Fruit fly (Drosophila melanogaster) whole organism, adult: ENCODE measurements around the gene CG4281.

Experiments
- CG11617 ChIP-seq: fragments of 200-800 bp; sonication (Bioruptor generic); optimal IDR thresholded peaks from 2 replicates; lab custom pipeline; 2017; ENCODE audit warnings: mild to moderate bottlenecking, missing biosample characterization, missing genetic modification reagents, missing genetic modification characterization
- CG12768 ChIP-seq: fragments of 200-800 bp; sonication (Bioruptor generic); optimal IDR thresholded peaks from 2 replicates; lab custom pipeline; 2017; ENCODE audit warnings: missing biosample characterization, missing genetic modification characterization, mild to moderate bottlenecking, moderate library complexity, missing genetic modification reagents
- CG14711 ChIP-seq: fragments of 200-800 bp; sonication (Bioruptor generic); optimal IDR thresholded peaks from 2 replicates; lab custom pipeline; 2018; ENCODE audit warnings: missing biosample characterization, mild to moderate bottlenecking, missing genetic modification characterization, moderate library complexity
- CG1620 ChIP-seq: fragments of 200-800 bp; sonication (Bioruptor generic); optimal IDR thresholded peaks from 2 replicates; lab custom pipeline; 2016; ENCODE audit warnings: missing biosample characterization, missing genetic modification characterization
- CG33017 ChIP-seq: fragments of 200-800 bp; sonication (Bioruptor generic); optimal IDR thresholded peaks from 2 replicates; lab custom pipeline; 2018; ENCODE audit warnings: missing biosample characterization, mild to moderate bottlenecking, missing genetic modification characterization, moderate library complexity
- CG5204 ChIP-seq: fragments of 200-800 bp; sonication (Bioruptor generic); optimal IDR thresholded peaks from 2 replicates; lab custom pipeline; 2016; ENCODE audit warnings: missing biosample characterization, missing genetic modification characterization
- CG7045 ChIP-seq: fragments of 200-800 bp; sonication (Bioruptor generic); optimal IDR thresholded peaks from 2 replicates; lab custom pipeline; 2017; ENCODE audit warnings: missing biosample characterization, mild to moderate bottlenecking, missing genetic modification characterization
- CG7101 ChIP-seq: fragments of 200-800 bp; sonication (Bioruptor generic); optimal IDR thresholded peaks from 2 replicates; lab custom pipeline; 2018; ENCODE audit warnings: missing biosample characterization, mild to moderate bottlenecking, missing genetic modification characterization, moderate library complexity
- Clk ChIP-seq: fragments of 200-800 bp; sonication (Bioruptor generic); optimal IDR thresholded peaks from 2 replicates; lab custom pipeline; 2017; ENCODE audit warnings: missing biosample characterization, missing genetic modification characterization
- Crg-1 ChIP-seq: fragments of 200-800 bp; sonication (Bioruptor generic); optimal IDR thresholded peaks from 2 replicates; lab custom pipeline; 2016; ENCODE audit warnings: missing biosample characterization, missing genetic modification characterization
- Hr96 ChIP-seq: fragments of 200-800 bp; sonication (Bioruptor generic); optimal IDR thresholded peaks from 2 replicates; lab custom pipeline; 2016; ENCODE audit warnings: missing biosample characterization, missing genetic modification characterization
- Mnt ChIP-seq: fragments of 200-800 bp; sonication (Bioruptor generic); optimal IDR thresholded peaks from 2 replicates; lab custom pipeline; 2016; ENCODE audit warnings: missing biosample characterization, mild to moderate bottlenecking, missing genetic modification characterization
- bab1 ChIP-seq: fragments of 200-800 bp; sonication (Bioruptor generic); optimal IDR thresholded peaks from 3 replicates; lab custom pipeline; 2019; ENCODE audit warnings: missing biosample characterization, mild to moderate bottlenecking, missing genetic modification characterization, moderate library complexity
- cic ChIP-seq: fragments of 200-800 bp; sonication (Bioruptor generic); optimal IDR thresholded peaks from 2 replicates; lab custom pipeline; 2017; ENCODE audit warnings: missing biosample characterization, mild to moderate bottlenecking, missing genetic modification characterization, moderate library complexity
- cnc ChIP-seq, 2 experiments: fragments of >200 bp; optimal IDR thresholded peaks; 2 replicates each; lab custom pipeline; 2017
- kay ChIP-seq: fragments of 200-800 bp; sonication (Bioruptor generic); peaks from one replicate; lab custom pipeline; 2016; ENCODE audit warnings: missing biosample characterization, missing genetic modification characterization, borderline replicate concordance
- ovo ChIP-seq: fragments of 200-800 bp; sonication (Bioruptor generic); optimal IDR thresholded peaks from 2 replicates; lab custom pipeline; 2016; ENCODE audit warnings: missing biosample characterization, missing genetic modification characterization
- pad ChIP-seq: fragments of 200-800 bp; sonication (Bioruptor generic); optimal IDR thresholded peaks from 3 replicates; lab custom pipeline; 2017; ENCODE audit warnings: missing biosample characterization, missing genetic modification characterization, mild to moderate bottlenecking, moderate library complexity, missing genetic modification reagents
- tj ChIP-seq: fragments of 200-800 bp; sonication (Bioruptor generic); optimal IDR thresholded peaks from 3 replicates; lab custom pipeline; 2017; ENCODE audit warnings: missing biosample characterization, mild to moderate bottlenecking, missing genetic modification characterization, moderate library complexity
- toe ChIP-seq: fragments of 200-800 bp; sonication (Bioruptor generic); optimal IDR thresholded peaks from 2 replicates; lab custom pipeline; 2016; ENCODE audit warnings: missing biosample characterization, missing genetic modification characterization

Gene CG4281

DNA sequence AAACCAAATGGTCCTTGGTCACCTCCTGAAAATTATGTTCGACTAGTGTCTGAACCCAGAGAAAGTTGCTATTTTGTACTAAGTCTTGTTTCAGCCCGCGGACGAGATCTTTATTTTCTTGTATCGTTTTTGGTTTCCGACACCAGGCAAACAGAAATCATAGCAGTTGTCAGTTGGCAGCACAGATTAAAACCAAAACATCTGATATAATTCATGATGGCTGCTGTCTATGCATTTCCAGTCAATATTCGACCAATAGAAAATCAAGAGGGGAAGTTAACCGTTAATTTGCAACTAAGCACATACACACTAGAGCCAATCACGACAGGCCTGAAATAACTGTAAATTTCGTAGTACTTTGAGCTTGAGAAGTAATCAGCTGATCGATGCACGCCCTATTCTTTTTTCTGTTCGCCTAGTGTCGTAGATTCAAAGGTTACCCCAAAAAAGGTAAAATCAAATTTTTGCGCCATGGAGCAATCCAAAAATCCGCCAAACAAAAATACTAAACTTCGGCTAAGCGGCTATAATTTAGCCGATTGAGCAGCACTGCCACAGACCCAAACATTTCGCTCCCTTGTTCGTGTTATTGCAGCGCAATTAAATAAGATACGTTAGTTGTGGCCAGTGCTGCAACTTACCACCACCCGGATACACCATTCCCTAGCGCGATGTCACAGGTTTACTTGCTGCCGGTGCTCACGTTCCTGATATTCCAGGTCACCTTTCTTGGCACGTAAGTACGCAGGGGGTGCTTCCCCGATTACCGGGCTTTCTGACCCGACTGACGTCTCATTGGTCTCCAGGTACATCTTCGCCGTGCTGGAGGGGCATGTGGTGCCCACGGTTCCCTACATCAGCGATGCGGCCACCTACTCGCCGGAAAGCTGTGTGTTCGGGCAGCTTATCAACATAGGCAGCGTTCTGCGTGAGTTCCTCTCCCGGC lies 11.7 kb upstream of the CG4281 start, which contains the start of gene CG4025:
TSS of gene CG4025 (plus strand) at position 555 of the 946 bp plus-strand sequence.
- TF ChIP-seq Mnt (peak; percentile 10), pad (GFP tag; lab: Kevin White, UChicago) (peak; percentile 99), cic (GFP tag; lab: Kevin White, UChicago) (no peak), CG14711 (no peak), ovo (GFP tag; lab: Kevin White, UChicago) (peak; percentile 56)

- TF ChIP-seq cnc (optimal IDR thresholded peaks at IDR 0.05; lab: Kevin White, UChicago) = no peak
- TF ChIP-seq CG11617 (GFP tag; lab: Kevin White, UChicago) = peak; percentile 33
- peak; percentile 79 for TF ChIP-seq bab1
- peak; percentile 14 for TF ChIP-seq tj (GFP tag; lab: Kevin White, UChicago)
- peak; percentile 26 for TF ChIP-seq Mnt
- peak; percentile 68 for TF ChIP-seq ovo (GFP tag; lab: Kevin White, UChicago)
- peak; percentile 55 for TF ChIP-seq CG7101
- peak; percentile 39 for TF ChIP-seq CG14711
- no peak for TF ChIP-seq Clk (GFP tag; lab: Kevin White, UChicago)
These were observed 11.0 kb upstream of the CG4281 start, which contains the start of gene CG4045 for dm6 chrX:2075846-2076377. CG4045 (minus strand) TSS chrX:2075900.

dm6 chrX:2073325-2073724 lies 8.4 kb upstream of the CG4281 start, which contains the start of gene CG4199:
CG4199 (minus strand) TSS chrX:2073483.
- TF ChIP-seq pad (GFP tag; lab: Kevin White, UChicago) = peak; percentile 25
- no peak for TF ChIP-seq CG5204 (GFP tag; lab: Kevin White, UChicago)
- no peak for TF ChIP-seq Crg-1
- no peak for TF ChIP-seq toe (GFP tag; lab: Kevin White, UChicago)
- TF ChIP-seq CG7101 = peak; percentile 52
- no peak for TF ChIP-seq Hr96
- TF ChIP-seq Mnt = peak; percentile 80
- no peak for TF ChIP-seq CG12768 (GFP tag; lab: Kevin White, UChicago)
- TF ChIP-seq CG11617 (GFP tag; lab: Kevin White, UChicago) = peak; percentile 25
- no peak for TF ChIP-seq tj (GFP tag; lab: Kevin White, UChicago)
- TF ChIP-seq CG1620 (GFP tag; lab: Kevin White, UChicago) = peak; percentile 53
- no peak for TF ChIP-seq CG14711
- no peak for TF ChIP-seq cic (GFP tag; lab: Kevin White, UChicago)
- peak; percentile 1 for TF ChIP-seq ovo (GFP tag; lab: Kevin White, UChicago)
- no peak for TF ChIP-seq CG33017
- TF ChIP-seq kay (GFP tag; lab: Kevin White, UChicago) = no peak
- no peak for TF ChIP-seq Clk (GFP tag; lab: Kevin White, UChicago)
- TF ChIP-seq bab1 = peak; percentile 81
- TF ChIP-seq CG7045 (GFP tag; lab: Kevin White, UChicago) = no peak
- no peak for TF ChIP-seq cnc (optimal IDR thresholded peaks at IDR 0.05; lab: Kevin White, UChicago)

DNA sequence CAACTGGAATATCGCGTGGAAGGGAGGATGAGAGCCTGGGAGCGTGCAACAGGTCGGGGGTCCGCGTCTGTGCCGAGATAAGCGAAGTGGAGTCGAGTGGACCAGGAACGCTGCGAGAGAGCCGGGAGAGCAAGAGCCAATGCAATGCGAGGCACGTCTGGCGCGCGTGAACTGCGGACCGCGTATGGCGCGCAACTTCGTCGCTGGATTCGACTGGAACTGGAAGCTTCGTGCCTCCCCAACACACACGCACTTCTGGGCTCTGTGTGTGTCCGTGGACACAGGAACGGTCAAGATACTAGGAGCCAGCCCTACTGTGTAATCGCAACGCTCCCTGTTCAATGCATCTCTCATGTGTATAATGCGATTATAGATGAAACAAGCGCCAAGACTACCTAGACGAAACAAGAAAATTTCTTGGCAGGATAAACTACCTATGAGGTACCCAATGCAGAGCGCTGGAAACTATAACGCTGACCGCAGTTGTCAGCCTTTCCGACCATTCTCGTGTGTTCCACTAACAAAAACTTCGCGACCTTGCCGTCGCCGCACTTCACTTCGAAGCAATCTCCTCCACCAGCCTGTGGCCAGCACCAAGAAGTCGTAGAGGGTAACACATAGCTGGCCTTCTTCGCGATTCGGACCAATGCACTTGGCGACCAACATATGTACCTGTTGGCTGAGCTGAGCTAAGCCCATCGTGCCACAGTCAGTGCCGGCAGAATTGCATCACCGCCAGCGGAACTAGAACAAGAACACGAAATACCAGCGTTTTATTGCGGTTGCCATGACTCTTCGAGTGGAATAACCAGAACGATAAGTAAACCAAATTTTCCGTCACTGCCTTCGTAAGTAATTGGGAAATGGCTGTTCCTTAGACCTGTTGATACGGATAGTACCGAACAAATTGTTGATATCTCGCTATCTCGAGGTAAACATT lies 7.2 kb upstream of the CG4281 start, which contains the start of gene Rtca:
TSS of gene Rtca (plus strand) at position 536 of the 940 bp plus-strand sequence.
- peak; percentile 62 for TF ChIP-seq Hr96
- peak; percentile 19 for TF ChIP-seq tj (GFP tag; lab: Kevin White, UChicago)
- TF ChIP-seq CG1620 (GFP tag; lab: Kevin White, UChicago) = no peak
- TF ChIP-seq CG12768 (GFP tag; lab: Kevin White, UChicago) = peak; percentile 59
- TF ChIP-seq pad (GFP tag; lab: Kevin White, UChicago) = peak; percentile 35
- TF ChIP-seq bab1 = peak; percentile 9
- peak; percentile 7 for TF ChIP-seq Mnt
- TF ChIP-seq CG33017 = peak; percentile 21
- TF ChIP-seq CG7101 = peak; percentile 72
- no peak for TF ChIP-seq Clk (GFP tag; lab: Kevin White, UChicago)
- peak; percentile 49 for TF ChIP-seq CG7045 (GFP tag; lab: Kevin White, UChicago)
- no peak for TF ChIP-seq toe (GFP tag; lab: Kevin White, UChicago)
- peak; percentile 73 for TF ChIP-seq CG11617 (GFP tag; lab: Kevin White, UChicago)
- peak; percentile 12 for TF ChIP-seq Crg-1

DNA sequence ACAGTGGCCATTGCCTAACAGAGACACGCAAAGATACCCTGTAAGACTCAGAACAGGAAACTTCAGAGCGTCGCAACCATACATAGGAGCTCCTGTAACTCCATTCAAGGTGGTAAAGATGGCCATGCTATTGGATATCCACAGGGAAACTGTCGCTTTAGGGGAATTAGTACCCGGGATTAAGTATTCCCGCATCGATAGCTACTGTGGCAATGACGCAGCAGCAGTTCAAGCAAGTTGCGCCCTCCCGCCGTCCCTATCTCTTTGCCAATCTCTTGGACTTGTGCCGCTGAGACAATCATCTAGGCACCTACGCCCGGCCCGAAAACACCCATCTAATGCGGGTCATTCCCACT lies 5.7 kb upstream of the CG4281 start:
- TF ChIP-seq ovo (GFP tag; lab: Kevin White, UChicago) (peak; percentile 24), cnc (optimal IDR thresholded peaks at IDR 0.05; lab: Kevin White, UChicago) (peak in 1 of 2 experiments; percentile 83), CG5204 (GFP tag; lab: Kevin White, UChicago) (no peak), CG14711 (peak; percentile 72), CG12768 (GFP tag; lab: Kevin White, UChicago) (peak; percentile 78), pad (GFP tag; lab: Kevin White, UChicago) (peak; percentile 49), bab1 (peak; percentile 38), CG1620 (GFP tag; lab: Kevin White, UChicago) (peak; percentile 64), CG33017 (peak; percentile 6), Clk (GFP tag; lab: Kevin White, UChicago) (no peak), CG11617 (GFP tag; lab: Kevin White, UChicago) (peak; percentile 47), Hr96 (peak; percentile 83), CG7101 (peak; percentile 69), tj (GFP tag; lab: Kevin White, UChicago) (peak; percentile 12), Mnt (no peak), kay (GFP tag; lab: Kevin White, UChicago) (no peak), toe (GFP tag; lab: Kevin White, UChicago) (peak; percentile 66), Crg-1 (peak; percentile 41), CG7045 (GFP tag; lab: Kevin White, UChicago) (peak; percentile 55)
